Fruit fly (Drosophila melanogaster) whole organism, embryonic: ENCODE data around the gene Prp31.

ENCODE experiments used
- CG11504 ChIP-seq: fragments of 200-800 bp; sonication (Bioruptor generic); optimal IDR thresholded peaks from 3 replicates; lab custom pipeline; 2019; ENCODE audit warnings: missing biosample characterization, mild to moderate bottlenecking, missing genetic modification characterization, moderate library complexity
- CG8281 ChIP-seq: fragments of 200-800 bp; sonication (Bioruptor generic); optimal IDR thresholded peaks from 2 replicates; lab custom pipeline; 2018; ENCODE audit warnings: missing biosample characterization, mild to moderate bottlenecking, missing genetic modification characterization, moderate library complexity
- Ssrp ChIP-seq: fragments of 200-800 bp; sonication (Bioruptor generic); optimal IDR thresholded peaks from 2 replicates; lab custom pipeline; 2018; ENCODE audit warnings: missing biosample characterization, mild to moderate bottlenecking, missing genetic modification characterization, moderate library complexity
- ind ChIP-seq: fragments of 200-800 bp; sonication (Bioruptor generic); optimal IDR thresholded peaks from 3 replicates; lab custom pipeline; 2016; ENCODE audit warnings: missing biosample characterization, missing genetic modification characterization
- vfl ChIP-seq: fragments of 200-800 bp; sonication (Bioruptor generic); optimal IDR thresholded peaks from 2 replicates; lab custom pipeline; 2016; ENCODE audit warnings: missing biosample characterization, missing genetic modification characterization
- wek ChIP-seq: fragments of 200-800 bp; sonication (Bioruptor generic); optimal IDR thresholded peaks from 3 replicates; lab custom pipeline; 2018; ENCODE audit warnings: missing biosample characterization, mild to moderate bottlenecking, missing genetic modification characterization, moderate library complexity

- no peak for TF ChIP-seq Ssrp
- no peak for TF ChIP-seq CG11504 (tag; lab: Kevin White, UChicago)
- TF ChIP-seq vfl (GFP tag; lab: Kevin White, UChicago) = no peak
- no peak for TF ChIP-seq wek (GFP tag; lab: Kevin White, UChicago)
- no peak for TF ChIP-seq CG8281 (tag; lab: Kevin White, UChicago)
- no peak for TF ChIP-seq ind (GFP tag; lab: Kevin White, UChicago)
Observed at dm6 chr3L:15140268-15140957, 18.5 kb upstream of the Prp31 start.
